Worm (Caenorhabditis elegans) whole organism, L1 larva: Measurements from ENCODE around the gene lin-26.

Source experiments
- alr-1 ChIP-seq: fragments of 200-800 bp; sonication (Bioruptor generic); optimal IDR thresholded peaks from 2 replicates; lab custom pipeline; 2018; ENCODE audit warnings: borderline replicate concordance, mild to moderate bottlenecking, missing genetic modification characterization, missing compliant biosample characterization
- ama-1 ChIP-seq: fragments of 150-350 bp; optimal IDR thresholded peaks from 2 replicates; lab custom pipeline; 2014
- blmp-1 ChIP-seq: fragments of 150-350 bp; optimal IDR thresholded peaks from 2 replicates; lab custom pipeline; 2014; ENCODE audit warnings: missing biosample characterization, missing genetic modification characterization
- ceh-63 ChIP-seq: fragments of 200-800 bp; sonication (Bioruptor generic); optimal IDR thresholded peaks from 2 replicates; lab custom pipeline; 2018; ENCODE audit warnings: mild to moderate bottlenecking, missing genetic modification characterization, missing compliant biosample characterization
- fkh-10 ChIP-seq: sonication (generic microtip); optimal IDR thresholded peaks from 2 replicates; lab custom pipeline; 2017; ENCODE audit warnings: missing biosample characterization, missing genetic modification reagents, missing genetic modification characterization
- nhr-237 ChIP-seq: fragments of 150-350 bp; optimal IDR thresholded peaks from 2 replicates; lab custom pipeline; 2014; ENCODE audit warnings: missing biosample characterization, missing genetic modification characterization
- nhr-28 ChIP-seq: fragments of 150-350 bp; optimal IDR thresholded peaks from 2 replicates; lab custom pipeline; 2014; ENCODE audit warnings: missing biosample characterization, missing genetic modification characterization
- vab-15 ChIP-seq: sonication (generic microtip); optimal IDR thresholded peaks from 2 replicates; lab custom pipeline; 2017; ENCODE audit warnings: missing genotype, mild to moderate bottlenecking, missing genetic modification characterization, missing compliant biosample characterization
- xbp-1 ChIP-seq: sonication (generic microtip); optimal IDR thresholded peaks from 2 replicates; lab custom pipeline; 2016; ENCODE audit warnings: missing genetic modification characterization, missing compliant biosample characterization
- zag-1 ChIP-seq: fragments of 150-350 bp; optimal IDR thresholded peaks from 2 replicates; lab custom pipeline; 2014; ENCODE audit warnings: missing biosample characterization, missing genetic modification characterization

ce11 chrII:7716112-7716511 lies 34.1 kb downstream of the lin-26 start:
- peak; percentile 89 for TF ChIP-seq fkh-10 (GFP tag; lab: Kevin White, UChicago)
- TF ChIP-seq nhr-28 (tag; lab: Kevin White, UChicago), result no peak
- TF ChIP-seq zag-1, result no peak
- TF ChIP-seq nhr-237, result no peak
- no peak for TF ChIP-seq blmp-1 (tag; lab: Kevin White, UChicago)
- TF ChIP-seq vab-15 (tag; lab: Kevin White, UChicago), result no peak
- TF ChIP-seq ama-1 (lab: Kevin White, UChicago), result no peak
- TF ChIP-seq xbp-1 (tag; lab: Kevin White, UChicago), result no peak
- TF ChIP-seq alr-1 (tag; lab: Kevin White, UChicago), result no peak
- no peak for TF ChIP-seq ceh-63 (GFP tag; lab: Kevin White, UChicago)
